4 fruit fly cellular contexts compared by ENCODE assay signal in the genomic region with DNA sequence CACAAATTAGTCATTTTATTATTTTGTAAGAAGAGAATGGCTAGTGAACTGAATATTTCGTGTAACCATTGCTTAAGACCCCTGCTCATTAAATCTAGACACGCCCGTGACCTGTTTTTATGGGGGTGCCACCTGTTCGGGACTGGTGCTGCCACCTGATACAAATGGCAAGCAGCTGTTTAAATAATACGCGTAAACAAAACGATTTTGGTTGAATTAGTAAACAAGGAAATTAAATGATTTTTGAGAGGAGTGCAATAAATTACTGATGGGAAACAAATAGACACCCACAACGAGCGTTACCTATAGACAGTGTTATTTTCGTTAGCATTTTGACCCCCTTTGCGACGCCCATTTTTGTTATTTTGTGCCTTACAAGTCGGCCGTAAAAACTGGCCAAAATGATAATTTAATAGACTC.
A peak's percentile ranks its signal among the peaks of the same experiment; 100 is the strongest.
TF ChIP-seq lines count a peak whose summit lies in the region.

No protein-coding gene starts in this region.

TF ChIP-seq in whole organism, adult, 20 proteins besides CTCF, POLR2A, EP300 and RAD21 (continued from another document):
- TF ChIP-seq ovo (GFP tag; optimal IDR thresholded peaks at IDR 0.05; lab: Kevin White, UChicago) (peak; percentile 68), Mnt (GFP tag; optimal IDR thresholded peaks at IDR 0.05; lab: Kevin White, UChicago) (peak; percentile 68), cic (GFP tag; optimal IDR thresholded peaks at IDR 0.05; lab: Kevin White, UChicago) (peak; percentile 80)

TF ChIP-seq in whole organism, embryonic, 481 proteins besides CTCF, POLR2A, EP300 and RAD21 (continued from another document and continues in another):
- TF ChIP-seq E2f2 (GFP tag; IDR thresholded peaks at IDR 0.05; lab: Robert Waterston, UW) (no peak), Taf1 (GFP tag; IDR thresholded peaks at IDR 0.05; lab: Robert Waterston, UW) (no peak), pho (GFP tag; optimal IDR thresholded peaks at IDR 0.05; lab: Kevin White, UChicago) (peak; percentile 90), Usf (GFP tag; optimal IDR thresholded peaks at IDR 0.05; lab: Kevin White, UChicago) (peak; percentile 47), salm (tag; optimal IDR thresholded peaks at IDR 0.05; lab: Kevin White, UChicago) (peak; percentile 37), tio (GFP tag; optimal IDR thresholded peaks at IDR 0.05; lab: Kevin White, UChicago) (peak; percentile 83), CG1529 (GFP tag; optimal IDR thresholded peaks at IDR 0.05; lab: Kevin White, UChicago) (peak; percentile 73), da (GFP tag; optimal IDR thresholded peaks at IDR 0.05; lab: Kevin White, UChicago) (peak; percentile 71), sqz (GFP tag; optimal IDR thresholded peaks at IDR 0.05; lab: Kevin White, UChicago) (peak; percentile 84), CG12942 (GFP tag; optimal IDR thresholded peaks at IDR 0.05; lab: Kevin White, UChicago) (peak; percentile 88), Nf-YB (GFP tag; optimal IDR thresholded peaks at IDR 0.05; lab: Kevin White, UChicago) (peak; percentile 63), Neu2 (GFP tag; optimal IDR thresholded peaks at IDR 0.05; lab: Kevin White, UChicago; ENCODE audit: borderline replicate concordance) (no peak), jumu (GFP tag; optimal IDR thresholded peaks at IDR 0.05; lab: Kevin White, UChicago) (peak; percentile 87), Dad (GFP tag; optimal IDR thresholded peaks at IDR 0.05; lab: Kevin White, UChicago) (peak; percentile 78), Dek (tag; optimal IDR thresholded peaks at IDR 0.05; lab: Kevin White, UChicago) (peak; percentile 87), lov (optimal IDR thresholded peaks at IDR 0.05; lab: Kevin White, UChicago) (no peak), lov (GFP tag; IDR thresholded peaks at IDR 0.05; lab: Robert Waterston, UW) (no peak), scrt (GFP tag; optimal IDR thresholded peaks at IDR 0.05; lab: Kevin White, UChicago) (peak; percentile 76), CG30403 (GFP tag; optimal IDR thresholded peaks at IDR 0.05; lab: Kevin White, UChicago) (peak; percentile 92), ase (GFP tag; IDR thresholded peaks at IDR 0.05; lab: Robert Waterston, UW) (no peak), CG18619 (GFP tag; optimal IDR thresholded peaks at IDR 0.05; lab: Kevin White, UChicago) (peak; percentile 83), sr (GFP tag; IDR thresholded peaks at IDR 0.05; lab: Robert Waterston, UW) (no peak), dysf (GFP tag; IDR thresholded peaks at IDR 0.05; lab: Robert Waterston, UW) (no peak), CG10565 (GFP tag; optimal IDR thresholded peaks at IDR 0.05; lab: Kevin White, UChicago) (no peak), CG4360 (GFP tag; IDR thresholded peaks at IDR 0.05; lab: Robert Waterston, UW) (no peak), CG7745 (tag; optimal IDR thresholded peaks at IDR 0.05; lab: Kevin White, UChicago) (no peak), bbx (GFP tag; IDR thresholded peaks at IDR 0.05; lab: Robert Waterston, UW; ENCODE audit: partially characterized antibody) (no peak), Ets97D (GFP tag; optimal IDR thresholded peaks at IDR 0.05; lab: Kevin White, UChicago) (peak; percentile 85), CG11085 (GFP tag; IDR thresholded peaks at IDR 0.05; lab: Robert Waterston, UW) (no peak), sob (GFP tag; IDR thresholded peaks at IDR 0.05; lab: Robert Waterston, UW) (no peak), her (GFP tag; optimal IDR thresholded peaks at IDR 0.05; lab: Kevin White, UChicago) (peak; percentile 82), BEAF-32 (GFP tag; optimal IDR thresholded peaks at IDR 0.05; lab: Kevin White, UChicago) (peak; percentile 31), crc (GFP tag; optimal IDR thresholded peaks at IDR 0.05; lab: Kevin White, UChicago) (peak; percentile 76), tx (GFP tag; optimal IDR thresholded peaks at IDR 0.05; lab: Kevin White, UChicago) (peak; percentile 76), Hey (tag; optimal IDR thresholded peaks at IDR 0.05; lab: Kevin White, UChicago) (peak; percentile 37), H2.0 (GFP tag; IDR thresholded peaks at IDR 0.05; lab: Robert Waterston, UW) (no peak), CG4617 (GFP tag; optimal IDR thresholded peaks at IDR 0.05; lab: Kevin White, UChicago; ENCODE audit: borderline replicate concordance) (peak; percentile 91), CG14860 (GFP tag; IDR thresholded peaks at IDR 0.05; lab: Robert Waterston, UW; ENCODE audit: partially characterized antibody) (no peak), zfh1 (GFP tag; IDR thresholded peaks at IDR 0.05; lab: Robert Waterston, UW) (no peak), mld (GFP tag; IDR thresholded peaks at IDR 0.05; lab: Robert Waterston, UW; ENCODE audit: partially characterized antibody) (no peak), ranshi (GFP tag; IDR thresholded peaks at IDR 0.05; lab: Robert Waterston, UW) (no peak)

TF ChIP-seq in whole organism, prepupa, 60 proteins besides CTCF, POLR2A, EP300 and RAD21 (continued from another document):
- TF ChIP-seq cyc (GFP tag; optimal IDR thresholded peaks at IDR 0.05; lab: Kevin White, UChicago): peak; percentile 91
- TF ChIP-seq dac (GFP tag; optimal IDR thresholded peaks at IDR 0.05; lab: Kevin White, UChicago): peak; percentile 65
- peak; percentile 67 for TF ChIP-seq CG1621 (tag; optimal IDR thresholded peaks at IDR 0.05; lab: Kevin White, UChicago)
- TF ChIP-seq CG10669 (GFP tag; optimal IDR thresholded peaks at IDR 0.05; lab: Kevin White, UChicago): peak; percentile 78
- TF ChIP-seq CG7368 (GFP tag; optimal IDR thresholded peaks at IDR 0.05; lab: Kevin White, UChicago): peak; percentile 87
- TF ChIP-seq CG6808 (GFP tag; optimal IDR thresholded peaks at IDR 0.05; lab: Kevin White, UChicago): peak; percentile 73
- TF ChIP-seq CG16779 (tag; optimal IDR thresholded peaks at IDR 0.05; lab: Kevin White, UChicago): peak; percentile 74
- TF ChIP-seq achi (GFP tag; optimal IDR thresholded peaks at IDR 0.05; lab: Kevin White, UChicago): peak; percentile 88
- peak; percentile 80 for TF ChIP-seq Eip75B (GFP tag; optimal IDR thresholded peaks at IDR 0.05; lab: Kevin White, UChicago)
- peak; percentile 63 for TF ChIP-seq Blimp-1 (GFP tag; optimal IDR thresholded peaks at IDR 0.05; lab: Kevin White, UChicago)
- peak; percentile 85 for TF ChIP-seq lz (GFP tag; optimal IDR thresholded peaks at IDR 0.05; lab: Kevin White, UChicago)
- peak; percentile 83 for TF ChIP-seq CG6276 (GFP tag; optimal IDR thresholded peaks at IDR 0.05; lab: Kevin White, UChicago)
- TF ChIP-seq ss (GFP tag; optimal IDR thresholded peaks at IDR 0.05; lab: Kevin White, UChicago): peak; percentile 52 to 74
- peak; percentile 96 for TF ChIP-seq Eip78C (GFP tag; lab: Kevin White, UChicago)
- TF ChIP-seq CG8319 (GFP tag; optimal IDR thresholded peaks at IDR 0.05; lab: Kevin White, UChicago): peak; percentile 75
- peak; percentile 68 for TF ChIP-seq Sox15 (GFP tag; optimal IDR thresholded peaks at IDR 0.05; lab: Kevin White, UChicago)
- peak; percentile 88 for TF ChIP-seq CG34406 (GFP tag; optimal IDR thresholded peaks at IDR 0.05; lab: Kevin White, UChicago)
- TF ChIP-seq CG6163 (GFP tag; IDR thresholded peaks at IDR 0.05; lab: Robert Waterston, UW): no peak
- peak; percentile 88 for TF ChIP-seq CG10631 (GFP tag; optimal IDR thresholded peaks at IDR 0.05; lab: Kevin White, UChicago)
- peak; percentile 54 for TF ChIP-seq Hr38 (GFP tag; optimal IDR thresholded peaks at IDR 0.05; lab: Kevin White, UChicago)
- peak; percentile 82 for TF ChIP-seq topi (GFP tag; optimal IDR thresholded peaks at IDR 0.05; lab: Kevin White, UChicago)
- TF ChIP-seq Ets96B (tag; optimal IDR thresholded peaks at IDR 0.05; lab: Kevin White, UChicago): peak; percentile 81
- peak; percentile 67 for TF ChIP-seq CG6854 (GFP tag; optimal IDR thresholded peaks at IDR 0.05; lab: Kevin White, UChicago)
- no peak for TF ChIP-seq CG11294 (GFP tag; IDR thresholded peaks at IDR 0.05; lab: Robert Waterston, UW)
- TF ChIP-seq fd85E (GFP tag; optimal IDR thresholded peaks at IDR 0.05; lab: Kevin White, UChicago): peak; percentile 14
- TF ChIP-seq esn (GFP tag; optimal IDR thresholded peaks at IDR 0.05; lab: Kevin White, UChicago): peak; percentile 92
- TF ChIP-seq dsx (GFP tag; optimal IDR thresholded peaks at IDR 0.05; lab: Kevin White, UChicago; ENCODE audit: poor library complexity, severe bottlenecking): peak; percentile 77
- peak; percentile 79 for TF ChIP-seq CG8632 (GFP tag; optimal IDR thresholded peaks at IDR 0.05; lab: Kevin White, UChicago)
- TF ChIP-seq CG8119 (GFP tag; IDR thresholded peaks at IDR 0.05; lab: Robert Waterston, UW): no peak
- TF ChIP-seq salr (GFP tag; optimal IDR thresholded peaks at IDR 0.05; lab: Kevin White, UChicago): peak; percentile 54 to 85
- TF ChIP-seq CG3919 (GFP tag; optimal IDR thresholded peaks at IDR 0.05; lab: Kevin White, UChicago): peak; percentile 93
- peak; percentile 56 for TF ChIP-seq fd59A (GFP tag; optimal IDR thresholded peaks at IDR 0.05; lab: Kevin White, UChicago)
- peak; percentile 88 for TF ChIP-seq pdm3 (GFP tag; optimal IDR thresholded peaks at IDR 0.05; lab: Kevin White, UChicago)
- peak; percentile 74 for TF ChIP-seq vri (GFP tag; optimal IDR thresholded peaks at IDR 0.05; lab: Kevin White, UChicago)
- peak; percentile 92 for TF ChIP-seq net (GFP tag; optimal IDR thresholded peaks at IDR 0.05; lab: Kevin White, UChicago)
- TF ChIP-seq spab (GFP tag; optimal IDR thresholded peaks at IDR 0.05; lab: Kevin White, UChicago): peak; percentile 60
- TF ChIP-seq CG11762 (GFP tag; optimal IDR thresholded peaks at IDR 0.05; lab: Kevin White, UChicago; ENCODE audit: insufficient read depth): peak; percentile 79
- TF ChIP-seq CG3032 (tag; optimal IDR thresholded peaks at IDR 0.05; lab: Kevin White, UChicago): peak; percentile 80
- no peak for TF ChIP-seq eg (GFP tag; IDR thresholded peaks at IDR 0.05; lab: Robert Waterston, UW)
- peak; percentile 89 for TF ChIP-seq CG32006 (GFP tag; optimal IDR thresholded peaks at IDR 0.05; lab: Kevin White, UChicago)
- TF ChIP-seq svp (GFP tag; lab: Kevin White, UChicago): peak; percentile 91
- TF ChIP-seq CG15336 (GFP tag; IDR thresholded peaks at IDR 0.05; lab: Robert Waterston, UW): no peak
TF ChIP-seq in whole organism, prepupa: peak in this region for 54.

TF ChIP-seq in whole organism, wandering third instar larva, 38 proteins besides CTCF, POLR2A, EP300 and RAD21 (continued from another document):
- peak; percentile 82 for TF ChIP-seq GATAd (GFP tag; optimal IDR thresholded peaks at IDR 0.05; lab: Kevin White, UChicago)
- peak; percentile 84 for TF ChIP-seq sv (GFP tag; optimal IDR thresholded peaks at IDR 0.05; lab: Kevin White, UChicago)
- TF ChIP-seq Hr78 (GFP tag; optimal IDR thresholded peaks at IDR 0.05; lab: Kevin White, UChicago): no peak
- no peak for TF ChIP-seq Abd-B (GFP tag; optimal IDR thresholded peaks at IDR 0.05; lab: Kevin White, UChicago)
- TF ChIP-seq dl (GFP tag; optimal IDR thresholded peaks at IDR 0.05; lab: Kevin White, UChicago; ENCODE audit: insufficient read depth in 1 of 2, partially characterized antibody in 2 of 2): no peak
- TF ChIP-seq woc (GFP tag; optimal IDR thresholded peaks at IDR 0.05; lab: Kevin White, UChicago): peak; percentile 82
- peak; percentile 67 for TF ChIP-seq CG32264 (GFP tag; optimal IDR thresholded peaks at IDR 0.05; lab: Kevin White, UChicago)
- peak; percentile 76 for TF ChIP-seq CG9705 (GFP tag; optimal IDR thresholded peaks at IDR 0.05; lab: Kevin White, UChicago)
- peak; percentile 86 for TF ChIP-seq br (GFP tag; optimal IDR thresholded peaks at IDR 0.05; lab: Kevin White, UChicago)
- peak; percentile 85 for TF ChIP-seq ey (GFP tag; optimal IDR thresholded peaks at IDR 0.05; lab: Kevin White, UChicago)
- TF ChIP-seq h (GFP tag; optimal IDR thresholded peaks at IDR 0.05; lab: Kevin White, UChicago): peak; percentile 91
- TF ChIP-seq lola (GFP tag; optimal IDR thresholded peaks at IDR 0.05; lab: Kevin White, UChicago): no peak
- TF ChIP-seq Vsx2 (GFP tag; optimal IDR thresholded peaks at IDR 0.05; lab: Kevin White, UChicago; ENCODE audit: partially characterized antibody): no peak
- no peak for TF ChIP-seq Myc (optimal IDR thresholded peaks at IDR 0.05; lab: Kevin White, UChicago)
